Worm (Caenorhabditis elegans) whole organism, midembryonic: ENCODE results near the gene mltn-13.

Experiments
- T22C8.4 ChIP-seq: fragments of 200-800 bp; sonication (Bioruptor generic); IDR thresholded peaks from 2 replicates; pipeline ENCODE4 v1.3.6; 2022; ENCODE audit warnings: missing genetic modification characterization, missing compliant biosample characterization
- ref-1 ChIP-seq: fragments of 200-800 bp; sonication (Bioruptor generic); conservative IDR thresholded peaks from 2 replicates; pipeline ENCODE4 v1.3.6; 2022; ENCODE audit warnings: missing genetic modification reagents, missing genetic modification characterization, missing compliant biosample characterization
- tab-1 ChIP-seq: fragments of 200-800 bp; sonication (Bioruptor generic); IDR thresholded peaks from 2 replicates; pipeline ENCODE4 v1.3.6; 2022; ENCODE audit warnings: missing genetic modification characterization, missing compliant biosample characterization

- no peak for TF ChIP-seq T22C8.4 (GFP tag; lab: Robert Waterston, UW)
- TF ChIP-seq ref-1 (GFP tag; lab: Robert Waterston, UW), result no peak
- no peak for TF ChIP-seq tab-1
These were observed 44.0 kb upstream of the mltn-13 start, which contains the start of gene F46H6.5 for ce11 chrX:4492199-4492598.
